Worm (Caenorhabditis elegans): ENCODE results near the gene T27E9.6.

ce11 chrIII:13462138-13462634, 14.4 kb downstream of the T27E9.6 start, which contains the start of the genes abcf-2 and T27E9.2:
- TF ChIP-seq unc-62 (GFP tag; optimal IDR thresholded peaks at IDR 0.05) (no peak), ztf-11 (tag; optimal IDR thresholded peaks at IDR 0.05) (no peak), mdl-1 (tag; optimal IDR thresholded peaks at IDR 0.05) (no peak), ama-1 (optimal IDR thresholded peaks at IDR 0.05) (no peak), unc-39 (tag; optimal IDR thresholded peaks at IDR 0.05) (no peak), nhr-25 (tag; optimal IDR thresholded peaks at IDR 0.05) (no peak), R02D3.7 (tag; optimal IDR thresholded peaks at IDR 0.05) (no peak), nhr-129 (tag; optimal IDR thresholded peaks at IDR 0.05) (no peak), zag-1 (tag; optimal IDR thresholded peaks at IDR 0.05) (no peak), lin-39 (tag; optimal IDR thresholded peaks at IDR 0.05) (no peak), lin-13 (GFP tag; optimal IDR thresholded peaks at IDR 0.05) (no peak), snpc-4 (tag; optimal IDR thresholded peaks at IDR 0.05) (no peak), mbf-1 (tag; optimal IDR thresholded peaks at IDR 0.05) (no peak), nhr-11 (tag; optimal IDR thresholded peaks at IDR 0.05) (no peak)
